Worm (Caenorhabditis elegans): ENCODE results near the gene C07A9.12.

ce11 chrIII:9744525-9744924 is 17.2 kb upstream of the C07A9.12 start:
- TF ChIP-seq ceh-82 (tag; optimal IDR thresholded peaks at IDR 0.05) (no peak), ama-1 (optimal IDR thresholded peaks at IDR 0.05) (no peak), nhr-10 (tag; optimal IDR thresholded peaks at IDR 0.05) (no peak), elt-3 (tag; optimal IDR thresholded peaks at IDR 0.05) (no peak), nhr-129 (tag; optimal IDR thresholded peaks at IDR 0.05) (peak; percentile 59)
